Worm (Caenorhabditis elegans) whole organism, L4 larva: ENCODE measurements around the gene nhr-19.

Source experiments
- F10B5.3 ChIP-seq: sonication (generic microtip); optimal IDR thresholded peaks from 2 replicates; lab custom pipeline; 2016; ENCODE audit warnings: mild to moderate bottlenecking, missing genetic modification characterization, missing compliant biosample characterization
- F26F4.8 ChIP-seq: fragments of 200-800 bp; sonication (Bioruptor generic); conservative IDR thresholded peaks from 2 replicates; pipeline ENCODE4 v1.3.6; 2022; ENCODE audit warnings: missing genetic modification characterization, missing compliant biosample characterization
- F37D6.2 ChIP-seq: sonication (generic microtip); optimal IDR thresholded peaks from 2 replicates; lab custom pipeline; 2016; ENCODE audit warnings: mild to moderate bottlenecking, missing genetic modification characterization, missing compliant biosample characterization
- T20F7.1 ChIP-seq: fragments of 200-800 bp; sonication (Bioruptor generic); optimal IDR thresholded peaks from 2 replicates; lab custom pipeline; 2018; ENCODE audit warnings: mild to moderate bottlenecking, missing genetic modification characterization, missing compliant biosample characterization
- Y48G9A.11 ChIP-seq: fragments of 200-800 bp; sonication (Bioruptor generic); IDR thresholded peaks from 2 replicates; pipeline ENCODE4 v1.3.6; 2022; ENCODE audit warnings: missing genetic modification reagents, missing genetic modification characterization, missing compliant biosample characterization
- Y75B8A.6 ChIP-seq: fragments of 200-800 bp; sonication (Bioruptor generic); IDR thresholded peaks from 2 replicates; pipeline ENCODE4 v1.3.6; 2022; ENCODE audit warnings: missing genetic modification reagents, missing genetic modification characterization, missing compliant biosample characterization
- ZK546.5 ChIP-seq, 2 experiments: sonication (generic microtip); optimal IDR thresholded peaks; 2 replicates each; lab custom pipeline; 2017; ENCODE audit warnings: missing biosample characterization in 2 of 2, missing genetic modification characterization in 2 of 2
- aha-1 ChIP-seq: fragments of 150-350 bp; peaks from one replicate; lab custom pipeline; 2014; ENCODE audit warnings: missing biosample characterization, missing genetic modification characterization
- ama-1 ChIP-seq: fragments of 150-350 bp; optimal IDR thresholded peaks from 2 replicates; lab custom pipeline; 2014; ENCODE audit warnings: inconsistent platforms, mixed read lengths
- arid-1 ChIP-seq: fragments of 200-800 bp; sonication (Bioruptor generic); conservative IDR thresholded peaks from 2 replicates; pipeline ENCODE4 v1.3.6; 2022; ENCODE audit warnings: missing genetic modification reagents, missing genetic modification characterization, missing compliant biosample characterization
- ceh-32 ChIP-seq: sonication (generic microtip); optimal IDR thresholded peaks from 2 replicates; lab custom pipeline; 2016; ENCODE audit warnings: mild to moderate bottlenecking, missing genetic modification characterization, missing compliant biosample characterization; ENCODE audit not compliant: poor library complexity
- ceh-44 ChIP-seq: fragments of 200-800 bp; sonication (Bioruptor generic); IDR thresholded peaks from 2 replicates; pipeline ENCODE4 v1.3.6; 2022; ENCODE audit warnings: missing genetic modification reagents, missing genetic modification characterization, missing compliant biosample characterization
- ces-1 ChIP-seq: fragments of 150-350 bp; sonication (generic microtip); optimal IDR thresholded peaks from 4 replicates; lab custom pipeline; 2014; ENCODE audit warnings: missing biosample characterization, missing genetic modification reagents, missing genetic modification characterization
- cey-2 ChIP-seq: sonication (generic microtip); optimal IDR thresholded peaks from 3 replicates; lab custom pipeline; 2017; ENCODE audit warnings: missing genetic modification characterization, mild to moderate bottlenecking, missing compliant biosample characterization, antibody characterized with exemption, borderline replicate concordance; ENCODE audit not compliant: insufficient read depth
- ctbp-1 ChIP-seq: fragments of 200-800 bp; sonication (Bioruptor generic); IDR thresholded peaks from 2 replicates; pipeline ENCODE4 v1.3.6; 2022; ENCODE audit warnings: missing genetic modification reagents, missing genetic modification characterization, missing compliant biosample characterization
- daf-16 ChIP-seq, 3 experiments: sonication (generic microtip); optimal IDR thresholded peaks; 2 replicates each; lab custom pipeline; 2016 to 2017; ENCODE audit warnings: missing genetic modification characterization in 3 of 3, missing genetic modification reagents in 3 of 3, mild to moderate bottlenecking in 2 of 3, missing compliant biosample characterization in 2 of 3, missing biosample characterization in 1 of 3, moderate library complexity in 1 of 3
- daf-19 ChIP-seq: fragments of 200-800 bp; sonication (Bioruptor generic); conservative IDR thresholded peaks from 2 replicates; pipeline ENCODE4 v1.3.6; 2022; ENCODE audit warnings: missing genetic modification characterization, missing compliant biosample characterization
- dmd-8 ChIP-seq: fragments of 200-800 bp; sonication (Bioruptor generic); IDR thresholded peaks from 2 replicates; pipeline ENCODE4 v1.3.6; 2022; ENCODE audit warnings: missing genetic modification characterization, missing compliant biosample characterization
- dpl-1 ChIP-seq: fragments of 150-350 bp; optimal IDR thresholded peaks from 2 replicates; lab custom pipeline; 2014; ENCODE audit warnings: missing biosample characterization, missing genetic modification reagents, missing genetic modification characterization
- dve-1 ChIP-seq: sonication (generic microtip); optimal IDR thresholded peaks from 2 replicates; lab custom pipeline; 2017; ENCODE audit warnings: antibody characterized with exemption, mild to moderate bottlenecking, missing genetic modification characterization, missing compliant biosample characterization; ENCODE audit not compliant: insufficient read depth
- fos-1 ChIP-seq: fragments of 150-350 bp; optimal IDR thresholded peaks from 2 replicates; lab custom pipeline; 2014; ENCODE audit warnings: missing biosample characterization, missing genetic modification characterization
- gei-8 ChIP-seq: fragments of 200-800 bp; sonication (Bioruptor generic); optimal IDR thresholded peaks from 2 replicates; lab custom pipeline; 2018; ENCODE audit warnings: mild to moderate bottlenecking, missing genetic modification characterization, missing compliant biosample characterization
- hlh-11 ChIP-seq: fragments of 200-800 bp; sonication (Bioruptor generic); optimal IDR thresholded peaks from 2 replicates; lab custom pipeline; 2018; ENCODE audit warnings: mild to moderate bottlenecking, missing genetic modification characterization, missing compliant biosample characterization
- hmg-1.1 ChIP-seq: fragments of 200-800 bp; sonication (Bioruptor generic); IDR thresholded peaks from 2 replicates; pipeline ENCODE4 v1.3.6; 2022; ENCODE audit warnings: missing genetic modification reagents, missing genetic modification characterization, missing compliant biosample characterization
- lin-1 ChIP-seq: fragments of 200-800 bp; sonication (Bioruptor generic); IDR thresholded peaks from 2 replicates; pipeline ENCODE4 v1.3.6; 2022; ENCODE audit warnings: missing genetic modification reagents, missing genetic modification characterization, missing compliant biosample characterization
- lin-29 ChIP-seq: fragments of 200-800 bp; sonication (Bioruptor generic); IDR thresholded peaks from 2 replicates; pipeline ENCODE4 v1.3.6; 2022; ENCODE audit warnings: missing genetic modification reagents, missing genetic modification characterization, missing compliant biosample characterization
- lir-3 ChIP-seq: sonication (generic microtip); optimal IDR thresholded peaks from 2 replicates; lab custom pipeline; 2016; ENCODE audit warnings: mild to moderate bottlenecking, missing genetic modification characterization, missing compliant biosample characterization
- lsy-2 ChIP-seq, 2 experiments: fragments of 150-350 bp in 1 of 2; sonication (generic microtip) in 1 of 2; optimal IDR thresholded peaks; 2 replicates each; lab custom pipeline; 2014 to 2017; ENCODE audit warnings: missing biosample characterization in 2 of 2, missing genetic modification characterization in 2 of 2
- mdl-1 ChIP-seq, 2 experiments: fragments of 150-350 bp in 1 of 2; sonication (generic microtip) in 1 of 2; optimal IDR thresholded peaks; 2 replicates each; lab custom pipeline; 2014 to 2017; ENCODE audit warnings: missing biosample characterization in 2 of 2, missing genetic modification characterization in 2 of 2
- mdt-29 ChIP-seq: fragments of 200-800 bp; sonication (Bioruptor generic); IDR thresholded peaks from 2 replicates; pipeline ENCODE4 v1.3.6; 2022; ENCODE audit warnings: missing genetic modification reagents, missing genetic modification characterization, missing compliant biosample characterization
- mep-1 ChIP-seq: fragments of 150-350 bp; sonication (generic microtip); optimal IDR thresholded peaks from 3 replicates; lab custom pipeline; 2014; ENCODE audit warnings: missing biosample characterization, missing genetic modification characterization
- mxl-3 ChIP-seq: fragments of 200-800 bp; sonication (Bioruptor generic); optimal IDR thresholded peaks from 2 replicates; lab custom pipeline; 2018; ENCODE audit warnings: mild to moderate bottlenecking, missing genetic modification characterization, missing compliant biosample characterization
- nhr-10 ChIP-seq: fragments of 150-350 bp; optimal IDR thresholded peaks from 2 replicates; lab custom pipeline; 2014; ENCODE audit warnings: missing biosample characterization, missing genetic modification characterization
- nhr-102 ChIP-seq: sonication (generic microtip); optimal IDR thresholded peaks from 2 replicates; lab custom pipeline; 2016; ENCODE audit warnings: mild to moderate bottlenecking, missing genetic modification characterization, moderate library complexity, missing compliant biosample characterization
- nhr-111 ChIP-seq: fragments of 200-800 bp; sonication (Bioruptor generic); optimal IDR thresholded peaks from 2 replicates; lab custom pipeline; 2018; ENCODE audit warnings: mild to moderate bottlenecking, missing genetic modification characterization, missing compliant biosample characterization
- nhr-237 ChIP-seq: sonication (generic microtip); optimal IDR thresholded peaks from 2 replicates; lab custom pipeline; 2017; ENCODE audit warnings: missing biosample characterization, missing genetic modification characterization
- nhr-25 ChIP-seq: sonication (generic microtip); optimal IDR thresholded peaks from 2 replicates; lab custom pipeline; 2017; ENCODE audit warnings: missing genetic modification characterization, mild to moderate bottlenecking, missing compliant biosample characterization, antibody characterized with exemption, moderate library complexity, borderline replicate concordance; ENCODE audit not compliant: insufficient read depth
- nhr-28 ChIP-seq: fragments of 150-350 bp; optimal IDR thresholded peaks from 2 replicates; lab custom pipeline; 2014; ENCODE audit warnings: missing biosample characterization, missing genetic modification characterization
- nhr-6 ChIP-seq: fragments of 150-350 bp; optimal IDR thresholded peaks from 2 replicates; lab custom pipeline; 2014; ENCODE audit warnings: missing biosample characterization, missing genetic modification characterization
- pha-4 ChIP-seq, 2 experiments: fragments of 150-350 bp in 1 of 2; fragments of 200-800 bp in 1 of 2; sonication (Bioruptor generic) in 1 of 2; IDR thresholded peaks in 1 of 2; optimal IDR thresholded peaks in 1 of 2; 2 replicates each; pipeline versions ENCODE4 v1.3.6 to Lab custom; 2014 to 2022; ENCODE audit warnings: missing genetic modification characterization in 2 of 2, missing genetic modification reagents in 2 of 2, missing biosample characterization in 1 of 2, missing compliant biosample characterization in 1 of 2
- pqm-1 ChIP-seq: sonication (generic microtip); optimal IDR thresholded peaks from 2 replicates; lab custom pipeline; 2017; ENCODE audit warnings: missing biosample characterization, missing genetic modification characterization
- rbr-2 ChIP-seq: sonication (generic microtip); optimal IDR thresholded peaks from 2 replicates; lab custom pipeline; 2016; ENCODE audit warnings: missing genotype, missing genetic modification characterization, missing compliant biosample characterization
- skn-1 ChIP-seq: fragments of 150-350 bp; optimal IDR thresholded peaks from 2 replicates; lab custom pipeline; 2014; ENCODE audit warnings: missing biosample characterization, missing genetic modification characterization
- tag-97 ChIP-seq: fragments of 200-800 bp; sonication (Bioruptor generic); IDR thresholded peaks from 2 replicates; pipeline ENCODE4 v1.3.6; 2022; ENCODE audit warnings: missing genetic modification characterization, missing compliant biosample characterization
- unc-130 ChIP-seq: sonication (generic microtip); optimal IDR thresholded peaks from 2 replicates; lab custom pipeline; 2016; ENCODE audit warnings: missing genetic modification reagents, missing genetic modification characterization, missing compliant biosample characterization
- unc-39 ChIP-seq: sonication (generic microtip); optimal IDR thresholded peaks from 2 replicates; lab custom pipeline; 2017; ENCODE audit warnings: missing biosample characterization, missing genetic modification characterization
- vab-7 ChIP-seq: fragments of 200-800 bp; sonication (Bioruptor generic); IDR thresholded peaks from 2 replicates; pipeline ENCODE4 v1.3.6; 2022; ENCODE audit warnings: missing genetic modification reagents, missing genetic modification characterization, missing compliant biosample characterization
- zag-1 ChIP-seq: fragments of 150-350 bp; optimal IDR thresholded peaks from 2 replicates; lab custom pipeline; 2014; ENCODE audit warnings: missing biosample characterization, missing genetic modification characterization
- zfp-3 ChIP-seq: fragments of 200-800 bp; sonication (Bioruptor generic); conservative IDR thresholded peaks from 2 replicates; pipeline ENCODE4 v1.3.6; 2022; ENCODE audit warnings: missing genetic modification reagents, missing genetic modification characterization, missing compliant biosample characterization
- zip-11 ChIP-seq: fragments of 200-800 bp; sonication (Bioruptor generic); IDR thresholded peaks from 2 replicates; pipeline ENCODE4 v1.3.6; 2022; ENCODE audit warnings: missing genetic modification characterization, missing compliant biosample characterization
- zip-2 ChIP-seq: fragments of 150-350 bp; optimal IDR thresholded peaks from 2 replicates; lab custom pipeline; 2014; ENCODE audit warnings: missing biosample characterization, missing genetic modification characterization

The nhr-19 gene

ce11 chrII:9621121-9621520, 15.8 kb upstream of the nhr-19 start (continued):
- TF ChIP-seq unc-130 (GFP tag; lab: Kevin White, UChicago) = no peak
- no peak for TF ChIP-seq nhr-111 (GFP tag; lab: Kevin White, UChicago)
- TF ChIP-seq dpl-1 = no peak
- TF ChIP-seq mep-1 = no peak
- no peak for TF ChIP-seq nhr-237 (tag; lab: Kevin White, UChicago)
- TF ChIP-seq dve-1 (tag; lab: Kevin White, UChicago) = no peak
- no peak for TF ChIP-seq pqm-1 (tag; lab: Kevin White, UChicago)
- no peak; the same call in none of the 2 replicates for TF ChIP-seq pha-4 (GFP tag; IDR thresholded peaks at IDR 0.05; lab: Robert Waterston, UW)
- peak; percentile 37 for TF ChIP-seq pha-4 (tag; optimal IDR thresholded peaks at IDR 0.05; lab: Kevin White, UChicago)
- peak in 1 of 2 experiments; percentile 11 for TF ChIP-seq mdl-1 (tag; optimal IDR thresholded peaks at IDR 0.05; lab: Kevin White, UChicago)
- TF ChIP-seq ctbp-1 = no peak
- no peak for TF ChIP-seq hmg-1.1 (GFP tag; lab: Robert Waterston, UW)
- TF ChIP-seq tag-97 (GFP tag; lab: Robert Waterston, UW) = no peak
- TF ChIP-seq ZK546.5 (tag; optimal IDR thresholded peaks at IDR 0.05; lab: Kevin White, UChicago) = no peak
- no peak for TF ChIP-seq rbr-2 (tag; lab: Kevin White, UChicago)
- TF ChIP-seq daf-19 (GFP tag; lab: Robert Waterston, UW) = no peak
- no peak for TF ChIP-seq lin-1 (GFP tag; lab: Robert Waterston, UW)
- TF ChIP-seq zfp-3 = no peak
- TF ChIP-seq gei-8 (GFP tag; lab: Kevin White, UChicago) = no peak
- TF ChIP-seq aha-1 (tag; lab: Kevin White, UChicago) = peak; percentile 96
- TF ChIP-seq Y75B8A.6 (GFP tag; lab: Robert Waterston, UW) = no peak
- peak; percentile 26 for TF ChIP-seq ama-1
- no peak for TF ChIP-seq ceh-32
- no peak for TF ChIP-seq lin-29 (GFP tag; lab: Robert Waterston, UW)
- TF ChIP-seq mxl-3 = no peak
- no peak for TF ChIP-seq F26F4.8 (GFP tag; lab: Robert Waterston, UW)
- no peak for TF ChIP-seq Y48G9A.11 (GFP tag; lab: Robert Waterston, UW)
- peak; percentile 7 for TF ChIP-seq nhr-6 (tag; lab: Kevin White, UChicago)
- peak; percentile 60 for TF ChIP-seq hlh-11 (tag; lab: Kevin White, UChicago)
- no peak for TF ChIP-seq lsy-2 (tag; optimal IDR thresholded peaks at IDR 0.05; lab: Kevin White, UChicago)
- TF ChIP-seq fos-1 = no peak
- TF ChIP-seq zag-1 = no peak
- TF ChIP-seq T20F7.1 (GFP tag; lab: Kevin White, UChicago) = no peak
- TF ChIP-seq mdt-29 (GFP tag; lab: Robert Waterston, UW) = no peak
- no peak for TF ChIP-seq F37D6.2
- TF ChIP-seq daf-16 (GFP tag; optimal IDR thresholded peaks at IDR 0.05; lab: Kevin White, UChicago) = peak in 1 of 2 experiments; percentile 50
- TF ChIP-seq daf-16 (tag; optimal IDR thresholded peaks at IDR 0.05; lab: Kevin White, UChicago) = no peak
- no peak for TF ChIP-seq vab-7 (GFP tag; lab: Robert Waterston, UW)
- no peak for TF ChIP-seq ceh-44 (GFP tag; lab: Robert Waterston, UW)
- no peak for TF ChIP-seq arid-1 (GFP tag; lab: Robert Waterston, UW)
- TF ChIP-seq unc-39 (tag; lab: Kevin White, UChicago) = no peak
- TF ChIP-seq lir-3 (tag; lab: Kevin White, UChicago) = no peak
- TF ChIP-seq cey-2 (tag; lab: Kevin White, UChicago) = no peak
- peak; percentile 37 for TF ChIP-seq nhr-28 (tag; lab: Kevin White, UChicago)
- no peak for TF ChIP-seq dmd-8
- no peak for TF ChIP-seq ces-1
- no peak for TF ChIP-seq zip-11 (GFP tag; lab: Robert Waterston, UW)
- TF ChIP-seq nhr-25 (tag; lab: Kevin White, UChicago) = no peak
- TF ChIP-seq zip-2 (tag; lab: Kevin White, UChicago) = no peak
- no peak for TF ChIP-seq skn-1 (tag; lab: Kevin White, UChicago)
- no peak for TF ChIP-seq F10B5.3 (tag; lab: Kevin White, UChicago)
- TF ChIP-seq nhr-102 (tag; lab: Kevin White, UChicago) = no peak
- no peak for TF ChIP-seq nhr-10 (tag; lab: Kevin White, UChicago)
